Worm (Caenorhabditis elegans) whole organism, L1 larva: Measurements from ENCODE around the gene swt-6.
A peak's percentile ranks its signal among the peaks of the same experiment; 100 is the strongest.

ENCODE experiments used
- C04F5.9 ChIP-seq: sonication (generic microtip); optimal IDR thresholded peaks from 2 replicates; lab custom pipeline; 2016; ENCODE audit warnings: missing genetic modification characterization, missing compliant biosample characterization
- Y116A8C.19 ChIP-seq: sonication (generic microtip); optimal IDR thresholded peaks from 2 replicates; lab custom pipeline; 2016; ENCODE audit warnings: missing compliant biosample characterization, missing genetic modification characterization, borderline replicate concordance
- alr-1 ChIP-seq: fragments of 200-800 bp; sonication (Bioruptor generic); optimal IDR thresholded peaks from 2 replicates; lab custom pipeline; 2018; ENCODE audit warnings: borderline replicate concordance, mild to moderate bottlenecking, missing genetic modification characterization, missing compliant biosample characterization
- blmp-1 ChIP-seq: fragments of 150-350 bp; optimal IDR thresholded peaks from 2 replicates; lab custom pipeline; 2014; ENCODE audit warnings: missing biosample characterization, missing genetic modification characterization
- ceh-8 ChIP-seq: fragments of 200-800 bp; sonication (Bioruptor generic); optimal IDR thresholded peaks from 2 replicates; lab custom pipeline; 2018; ENCODE audit warnings: mild to moderate bottlenecking, missing genetic modification characterization, moderate library complexity, missing compliant biosample characterization
- ceh-82 ChIP-seq, 3 experiments: fragments of 150-350 bp in 1 of 3; sonication (generic microtip) in 2 of 3; optimal IDR thresholded peaks; 2 replicates each; lab custom pipeline; 2014 to 2017; ENCODE audit warnings: missing biosample characterization in 3 of 3, missing genetic modification characterization in 3 of 3
- ceh-88 ChIP-seq: fragments of 200-800 bp; sonication (Bioruptor generic); IDR thresholded peaks from 2 replicates; pipeline ENCODE4 v1.3.6; 2022; ENCODE audit warnings: missing genetic modification characterization, missing compliant biosample characterization
- dpl-1 ChIP-seq, 3 experiments: fragments of 150-350 bp in 2 of 3; sonication (generic microtip) in 1 of 3; optimal IDR thresholded peaks; 2 replicates each; lab custom pipeline; 2014 to 2017; ENCODE audit warnings: missing biosample characterization in 3 of 3, missing genetic modification characterization in 3 of 3, missing genetic modification reagents in 3 of 3
- dsc-1 ChIP-seq: sonication (generic microtip); optimal IDR thresholded peaks from 2 replicates; lab custom pipeline; 2016; ENCODE audit warnings: mild to moderate bottlenecking, missing genetic modification characterization, missing compliant biosample characterization
- egl-13 ChIP-seq: sonication (generic microtip); optimal IDR thresholded peaks from 2 replicates; lab custom pipeline; 2016; ENCODE audit warnings: missing genotype, missing genetic modification reagents, missing genetic modification characterization, missing compliant biosample characterization
- egl-27 ChIP-seq, 2 experiments: fragments of 150-350 bp in 1 of 2; sonication (generic microtip); optimal IDR thresholded peaks; 3 replicates each; lab custom pipeline; 2017 to 2018; ENCODE audit warnings: missing biosample characterization in 2 of 2, missing genetic modification characterization in 2 of 2, missing genetic modification reagents in 2 of 2
- elt-2 ChIP-seq: sonication (generic microtip); optimal IDR thresholded peaks from 2 replicates; lab custom pipeline; 2016; ENCODE audit warnings: missing genetic modification characterization, mild to moderate bottlenecking, inconsistent platforms, missing compliant biosample characterization, missing genetic modification reagents
- elt-3 ChIP-seq, 6 experiments: fragments of 150-350 bp in 1 of 6; sonication (generic microtip); optimal IDR thresholded peaks; 2 replicates each; lab custom pipeline; 2017 to 2018; ENCODE audit warnings: missing biosample characterization in 6 of 6, missing genetic modification characterization in 6 of 6, inconsistent platforms in 1 of 6
- grh-1 ChIP-seq: fragments of 200-800 bp; sonication (Bioruptor generic); IDR thresholded peaks from 2 replicates; pipeline ENCODE4 v1.3.6; 2022; ENCODE audit warnings: missing genetic modification reagents, missing genetic modification characterization, missing compliant biosample characterization
- hlh-17 ChIP-seq: fragments of 200-800 bp; sonication (Bioruptor generic); optimal IDR thresholded peaks from 2 replicates; lab custom pipeline; 2018; ENCODE audit warnings: missing genetic modification characterization, mild to moderate bottlenecking, missing compliant biosample characterization, moderate library complexity, borderline replicate concordance
- hlh-4 ChIP-seq: sonication (generic microtip); optimal IDR thresholded peaks from 2 replicates; lab custom pipeline; 2016; ENCODE audit warnings: mild to moderate bottlenecking, missing genetic modification characterization, missing compliant biosample characterization
- irx-1 ChIP-seq: sonication (generic microtip); optimal IDR thresholded peaks from 2 replicates; lab custom pipeline; 2016; ENCODE audit warnings: missing genetic modification characterization, missing compliant biosample characterization
- jun-1 ChIP-seq: fragments of 150-350 bp; optimal IDR thresholded peaks from 2 replicates; lab custom pipeline; 2014; ENCODE audit warnings: missing biosample characterization, missing genetic modification reagents, missing genetic modification characterization
- lin-13 ChIP-seq: fragments of 150-350 bp; optimal IDR thresholded peaks from 2 replicates; lab custom pipeline; 2014; ENCODE audit warnings: missing biosample characterization, missing genetic modification reagents, missing genetic modification characterization
- lin-15B ChIP-seq: fragments of 150-350 bp; sonication (generic microtip); optimal IDR thresholded peaks from 3 replicates; lab custom pipeline; 2014; ENCODE audit warnings: missing biosample characterization, missing genetic modification characterization
- lin-35 ChIP-seq, 2 experiments: fragments of 150-350 bp; optimal IDR thresholded peaks; 2 replicates each; lab custom pipeline; 2014; ENCODE audit warnings: missing biosample characterization in 2 of 2, missing genetic modification characterization in 2 of 2, missing genetic modification reagents in 2 of 2
- lin-39 ChIP-seq: fragments of 150-350 bp; optimal IDR thresholded peaks from 2 replicates; lab custom pipeline; 2014; ENCODE audit warnings: missing biosample characterization, missing genetic modification reagents, missing genetic modification characterization
- lir-3 ChIP-seq: sonication (generic microtip); optimal IDR thresholded peaks from 2 replicates; lab custom pipeline; 2016; ENCODE audit warnings: mild to moderate bottlenecking, missing genetic modification characterization, moderate library complexity, missing compliant biosample characterization; ENCODE audit not compliant: poor library complexity
- lsy-2 ChIP-seq, 2 experiments: fragments of 150-350 bp; optimal IDR thresholded peaks; 2 replicates each; lab custom pipeline; 2014; ENCODE audit warnings: missing biosample characterization in 2 of 2, missing genetic modification characterization in 2 of 2
- mdl-1 ChIP-seq, 2 experiments: fragments of 150-350 bp; optimal IDR thresholded peaks; 2 replicates each; lab custom pipeline; 2014 to 2017; ENCODE audit warnings: missing biosample characterization in 2 of 2, missing genetic modification characterization in 2 of 2, inconsistent platforms in 1 of 2
- nhr-11 ChIP-seq: fragments of 150-350 bp; optimal IDR thresholded peaks from 2 replicates; lab custom pipeline; 2014; ENCODE audit warnings: missing biosample characterization, missing genetic modification characterization
- nhr-19 ChIP-seq: fragments of 200-800 bp; sonication (Bioruptor generic); conservative IDR thresholded peaks from 2 replicates; pipeline ENCODE4 v1.3.6; 2022; ENCODE audit warnings: missing genetic modification characterization, missing compliant biosample characterization
- nhr-20 ChIP-seq: sonication (generic microtip); optimal IDR thresholded peaks from 2 replicates; lab custom pipeline; 2016; ENCODE audit warnings: mild to moderate bottlenecking, missing genetic modification characterization, missing compliant biosample characterization
- nhr-28 ChIP-seq: fragments of 150-350 bp; optimal IDR thresholded peaks from 2 replicates; lab custom pipeline; 2014; ENCODE audit warnings: missing biosample characterization, missing genetic modification characterization
- nhr-71 ChIP-seq: sonication (generic microtip); optimal IDR thresholded peaks from 2 replicates; lab custom pipeline; 2016; ENCODE audit warnings: mild to moderate bottlenecking, missing genetic modification characterization, moderate library complexity, missing compliant biosample characterization
- nhr-77 ChIP-seq: fragments of 150-350 bp; optimal IDR thresholded peaks from 2 replicates; lab custom pipeline; 2014; ENCODE audit warnings: missing biosample characterization, missing genetic modification characterization
- nhr-84 ChIP-seq: sonication (generic microtip); optimal IDR thresholded peaks from 2 replicates; lab custom pipeline; 2017; ENCODE audit warnings: missing biosample characterization, missing genetic modification characterization
- pqm-1 ChIP-seq: sonication (generic microtip); optimal IDR thresholded peaks from 3 replicates; lab custom pipeline; 2017; ENCODE audit warnings: missing biosample characterization, missing genetic modification characterization
- rnt-1 ChIP-seq: sonication (generic microtip); optimal IDR thresholded peaks from 2 replicates; lab custom pipeline; 2016; ENCODE audit warnings: mild to moderate bottlenecking, missing genetic modification characterization, moderate library complexity, missing compliant biosample characterization
- skn-1 ChIP-seq: fragments of 150-350 bp; optimal IDR thresholded peaks from 2 replicates; lab custom pipeline; 2014; ENCODE audit warnings: missing biosample characterization, missing genetic modification characterization
- snpc-4 ChIP-seq: fragments of 150-350 bp; optimal IDR thresholded peaks from 2 replicates; lab custom pipeline; 2014; ENCODE audit warnings: missing biosample characterization, missing genetic modification characterization
- snu-23 ChIP-seq: sonication (generic microtip); optimal IDR thresholded peaks from 2 replicates; lab custom pipeline; 2016; ENCODE audit warnings: missing genetic modification characterization, missing compliant biosample characterization
- sox-4 ChIP-seq: sonication (generic microtip); optimal IDR thresholded peaks from 2 replicates; lab custom pipeline; 2016; ENCODE audit warnings: missing genetic modification characterization, missing compliant biosample characterization
- sptf-1 ChIP-seq: fragments of 150-350 bp; optimal IDR thresholded peaks from 2 replicates; lab custom pipeline; 2014; ENCODE audit warnings: missing biosample characterization, missing genetic modification characterization
- sup-37 ChIP-seq: fragments of 200-800 bp; sonication (Bioruptor generic); optimal IDR thresholded peaks from 2 replicates; lab custom pipeline; 2018; ENCODE audit warnings: mild to moderate bottlenecking, missing genetic modification characterization, missing compliant biosample characterization
- tbx-2 ChIP-seq: sonication (generic microtip); optimal IDR thresholded peaks from 2 replicates; lab custom pipeline; 2016; ENCODE audit warnings: missing genetic modification characterization, missing compliant biosample characterization
- unc-130 ChIP-seq: fragments of 150-350 bp; optimal IDR thresholded peaks from 2 replicates; lab custom pipeline; 2017; ENCODE audit warnings: missing biosample characterization, missing genetic modification characterization, inconsistent platforms
- unc-30 ChIP-seq: sonication (generic microtip); optimal IDR thresholded peaks from 2 replicates; lab custom pipeline; 2017; ENCODE audit warnings: missing biosample characterization, missing genetic modification characterization
- unc-62 ChIP-seq: fragments of 150-350 bp; optimal IDR thresholded peaks from 2 replicates; lab custom pipeline; 2014; ENCODE audit warnings: missing biosample characterization, missing genetic modification reagents, missing genetic modification characterization
- unc-86 ChIP-seq: sonication (generic microtip); optimal IDR thresholded peaks from 2 replicates; lab custom pipeline; 2016; ENCODE audit warnings: missing genetic modification characterization, missing compliant biosample characterization
- unc-98 ChIP-seq: fragments of 200-800 bp; sonication (Bioruptor generic); IDR thresholded peaks from 2 replicates; pipeline ENCODE4 v1.3.6; 2022; ENCODE audit warnings: missing genetic modification characterization, missing compliant biosample characterization
- zag-1 ChIP-seq: fragments of 150-350 bp; optimal IDR thresholded peaks from 2 replicates; lab custom pipeline; 2014; ENCODE audit warnings: missing biosample characterization, missing genetic modification characterization
- zip-4 ChIP-seq: fragments of 200-800 bp; sonication (Bioruptor generic); optimal IDR thresholded peaks from 2 replicates; lab custom pipeline; 2018; ENCODE audit warnings: mild to moderate bottlenecking, missing genetic modification characterization, moderate library complexity, missing compliant biosample characterization
- ztf-11 ChIP-seq, 2 experiments: sonication (generic microtip); optimal IDR thresholded peaks; 2 replicates each; lab custom pipeline; 2016 to 2017; ENCODE audit warnings: missing genetic modification characterization in 2 of 2, missing biosample characterization in 1 of 2, missing compliant biosample characterization in 1 of 2
- ztf-4 ChIP-seq: fragments of 150-350 bp; optimal IDR thresholded peaks from 2 replicates; lab custom pipeline; 2014; ENCODE audit warnings: missing biosample characterization, missing genetic modification characterization

swt-6 gene

DNA sequence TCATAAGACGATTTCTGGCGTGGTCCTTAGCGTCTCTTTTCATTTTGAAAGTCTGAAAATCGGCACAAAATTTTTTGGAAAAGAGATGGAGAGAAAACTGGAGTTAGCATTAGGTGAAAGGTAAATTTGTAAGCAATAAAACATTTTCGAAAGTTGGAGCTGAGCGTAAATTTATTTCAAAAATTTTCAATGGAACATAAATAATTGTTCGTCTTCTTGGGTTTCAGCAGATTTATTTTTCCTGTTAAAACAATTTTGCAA, 45.3 kb upstream of the swt-6 start, which contains the start of gene C06B3.6:
Gene C06B3.6, minus strand, starts transcription at position 52 of the 261 bp plus-strand sequence.
- TF ChIP-seq ceh-88 (GFP tag; lab: Robert Waterston, UW): peak; percentile 1; the same call in 1 of the 2 replicates
- TF ChIP-seq zag-1 (tag; lab: Kevin White, UChicago): no peak

DNA sequence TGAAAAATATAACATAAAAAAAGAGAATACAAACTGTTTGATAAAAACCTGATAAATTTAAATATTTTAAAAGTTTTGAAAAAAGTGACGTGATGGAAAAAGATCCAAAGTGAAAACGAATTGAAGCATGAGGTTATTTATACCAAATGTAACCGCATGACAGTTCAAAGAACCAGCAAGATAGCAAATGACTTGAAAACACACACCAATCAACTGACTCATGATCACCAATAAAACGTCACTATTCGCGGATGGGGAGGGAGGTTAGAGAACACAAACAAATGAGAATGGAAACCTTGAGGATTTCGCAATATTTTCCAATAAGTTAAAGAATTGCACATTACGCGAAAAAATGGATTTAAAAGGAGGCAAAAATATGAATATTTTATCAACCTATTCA, 44.8 kb upstream of the swt-6 start, which contains the start of gene C06B3.7:
Gene C06B3.7, plus strand, starts transcription at position 287 of the 400 bp plus-strand sequence.
- TF ChIP-seq ceh-82 (tag; optimal IDR thresholded peaks at IDR 0.05; lab: Kevin White, UChicago) (peak in 2 of 3 experiments; percentile 40 to 52), nhr-19 (GFP tag; lab: Robert Waterston, UW) (peak; percentile 96), unc-62 (GFP tag; lab: Kevin White, UChicago) (no peak), hlh-17 (no peak), sup-37 (no peak), irx-1 (tag; lab: Kevin White, UChicago) (peak; percentile 63), dsc-1 (tag; lab: Kevin White, UChicago) (peak; percentile 84), nhr-11 (tag; lab: Kevin White, UChicago) (peak; percentile 55), snu-23 (peak; percentile 90), ztf-4 (peak; percentile 81), grh-1 (GFP tag; lab: Robert Waterston, UW) (no peak), pqm-1 (tag; lab: Kevin White, UChicago) (peak; percentile 46), zip-4 (GFP tag; lab: Kevin White, UChicago) (peak; percentile 98), ceh-88 (GFP tag; lab: Robert Waterston, UW) (peak; percentile 33; the same call in 1 of the 2 replicates), unc-86 (tag; lab: Kevin White, UChicago) (no peak), lin-13 (GFP tag; lab: Kevin White, UChicago) (peak; percentile 78), egl-27 (tag; optimal IDR thresholded peaks at IDR 0.05; lab: Kevin White, UChicago) (no peak), sptf-1 (tag; lab: Kevin White, UChicago) (no peak), nhr-84 (tag; lab: Kevin White, UChicago) (no peak), nhr-71 (peak; percentile 97), skn-1 (tag; lab: Kevin White, UChicago) (peak; percentile 84), lin-39 (tag; lab: Kevin White, UChicago) (peak; percentile 34), unc-130 (peak; percentile 96), dpl-1 (GFP tag; optimal IDR thresholded peaks at IDR 0.05; lab: Kevin White, UChicago) (peak; percentile 45 to 54 (median 52)), nhr-28 (no peak), ceh-8 (GFP tag; lab: Kevin White, UChicago) (no peak), blmp-1 (peak; percentile 89), ztf-11 (tag; optimal IDR thresholded peaks at IDR 0.05; lab: Kevin White, UChicago) (no peak), elt-2 (tag; lab: Kevin White, UChicago) (peak; percentile 85), lin-15B (tag; lab: Kevin White, UChicago) (no peak), mdl-1 (tag; optimal IDR thresholded peaks at IDR 0.05; lab: Kevin White, UChicago) (peak in 1 of 2 experiments; percentile 94), hlh-4 (tag; lab: Kevin White, UChicago) (no peak), alr-1 (tag; lab: Kevin White, UChicago) (no peak), nhr-20 (tag; lab: Kevin White, UChicago) (peak; percentile 94), lsy-2 (tag; optimal IDR thresholded peaks at IDR 0.05; lab: Kevin White, UChicago) (peak; percentile 74 to 85), Y116A8C.19 (no peak), egl-13 (tag; lab: Kevin White, UChicago) (no peak), sox-4 (tag; lab: Kevin White, UChicago) (peak; percentile 61), unc-30 (no peak), nhr-77 (tag; lab: Kevin White, UChicago) (no peak), unc-98 (no peak), elt-3 (tag; optimal IDR thresholded peaks at IDR 0.05; lab: Kevin White, UChicago) (peak in 4 of 6 experiments; percentile 16 to 97 (median 50)), rnt-1 (tag; lab: Kevin White, UChicago) (peak; percentile 85), lin-35 (GFP tag; optimal IDR thresholded peaks at IDR 0.05; lab: Kevin White, UChicago) (peak; percentile 64 to 90), jun-1 (tag; lab: Kevin White, UChicago) (peak; percentile 73), snpc-4 (tag; lab: Kevin White, UChicago) (peak; percentile 44), lir-3 (tag; lab: Kevin White, UChicago) (peak; percentile 59), C04F5.9 (peak; percentile 55), zag-1 (tag; lab: Kevin White, UChicago) (no peak), tbx-2 (tag; lab: Kevin White, UChicago) (peak; percentile 75)
